Fruit fly (Drosophila melanogaster): ENCODE results near the gene CG17271.

Gene CG17271

dm6 chr3R:20782655-20783105 lies 39.0 kb downstream of the CG17271 start:
- TF ChIP-seq usp (GFP tag; optimal IDR thresholded peaks at IDR 0.05) (no peak), CG9705 (GFP tag; optimal IDR thresholded peaks at IDR 0.05) (no peak), pan (optimal IDR thresholded peaks at IDR 0.05) (no peak), Mio (GFP tag; optimal IDR thresholded peaks at IDR 0.05) (no peak), rgr (GFP tag; optimal IDR thresholded peaks at IDR 0.05) (peak; percentile 19), jim (GFP tag; optimal IDR thresholded peaks at IDR 0.05) (no peak), sv (GFP tag; optimal IDR thresholded peaks at IDR 0.05) (no peak), GATAd (GFP tag; optimal IDR thresholded peaks at IDR 0.05) (no peak), CG32264 (GFP tag; optimal IDR thresholded peaks at IDR 0.05) (peak; percentile 61), brk (GFP tag; optimal IDR thresholded peaks at IDR 0.05) (peak; percentile 76), h (GFP tag; optimal IDR thresholded peaks at IDR 0.05) (peak; percentile 51), Jra (GFP tag; optimal IDR thresholded peaks at IDR 0.05) (peak; percentile 47), Hnf4 (GFP tag; optimal IDR thresholded peaks at IDR 0.05) (no peak), br (GFP tag; optimal IDR thresholded peaks at IDR 0.05) (peak; percentile 43), sage (GFP tag; optimal IDR thresholded peaks at IDR 0.05) (peak; percentile 84), Myc (optimal IDR thresholded peaks at IDR 0.05) (no peak), Hr78 (GFP tag; optimal IDR thresholded peaks at IDR 0.05) (no peak), psq (GFP tag; optimal IDR thresholded peaks at IDR 0.05) (peak; percentile 79), Vsx2 (GFP tag; optimal IDR thresholded peaks at IDR 0.05; ENCODE audit: partially characterized antibody) (peak; percentile 85), HLH106 (tag; optimal IDR thresholded peaks at IDR 0.05) (peak; percentile 3), N (GFP tag; optimal IDR thresholded peaks at IDR 0.05) (peak; percentile 25), Sp1 (GFP tag; optimal IDR thresholded peaks at IDR 0.05) (peak; percentile 36), dl (GFP tag; optimal IDR thresholded peaks at IDR 0.05; ENCODE audit: insufficient read depth in 1 of 2, partially characterized antibody in 2 of 2) (peak; percentile 84 to 88), Abd-B (GFP tag; optimal IDR thresholded peaks at IDR 0.05) (no peak), dsf (GFP tag; optimal IDR thresholded peaks at IDR 0.05; ENCODE audit: borderline replicate concordance) (no peak), Dif (GFP tag; optimal IDR thresholded peaks at IDR 0.05; ENCODE audit: partially characterized antibody) (peak; percentile 95), fru (GFP tag; optimal IDR thresholded peaks at IDR 0.05) (no peak), foxo (GFP tag; optimal IDR thresholded peaks at IDR 0.05) (peak in 1 of 2 experiments; percentile 89), CrebA (GFP tag; optimal IDR thresholded peaks at IDR 0.05; ENCODE audit: borderline replicate concordance) (peak; percentile 92), lola (GFP tag; optimal IDR thresholded peaks at IDR 0.05) (no peak), Rel (GFP tag; optimal IDR thresholded peaks at IDR 0.05) (peak; percentile 94), Rel (tag; optimal IDR thresholded peaks at IDR 0.05) (peak; percentile 65), Dfd (GFP tag; optimal IDR thresholded peaks at IDR 0.05) (no peak), dmrt93B (GFP tag; optimal IDR thresholded peaks at IDR 0.05) (no peak), OdsH (GFP tag; optimal IDR thresholded peaks at IDR 0.05) (no peak), tai (GFP tag; optimal IDR thresholded peaks at IDR 0.05) (no peak), ey (GFP tag; optimal IDR thresholded peaks at IDR 0.05) (no peak), Hr83 (GFP tag; optimal IDR thresholded peaks at IDR 0.05; ENCODE audit: poor library complexity, severe bottlenecking) (peak; percentile 1), woc (GFP tag; optimal IDR thresholded peaks at IDR 0.05) (no peak)

dm6 chr3R:20782104-20782654 lies 39.5 kb downstream of the CG17271 start:
- TF ChIP-seq woc (GFP tag; optimal IDR thresholded peaks at IDR 0.05) (peak; percentile 48), h (GFP tag; optimal IDR thresholded peaks at IDR 0.05) (peak; percentile 78), CG9705 (GFP tag; optimal IDR thresholded peaks at IDR 0.05) (peak; percentile 67), Sp1 (GFP tag; optimal IDR thresholded peaks at IDR 0.05) (peak; percentile 89), ey (GFP tag; optimal IDR thresholded peaks at IDR 0.05) (peak; percentile 72), fru (GFP tag; optimal IDR thresholded peaks at IDR 0.05) (peak; percentile 82), Hr83 (GFP tag; optimal IDR thresholded peaks at IDR 0.05; ENCODE audit: poor library complexity, severe bottlenecking) (no peak), rgr (GFP tag; optimal IDR thresholded peaks at IDR 0.05) (peak; percentile 91), HLH106 (tag; optimal IDR thresholded peaks at IDR 0.05) (peak; percentile 89), foxo (GFP tag; optimal IDR thresholded peaks at IDR 0.05) (peak in 1 of 2 experiments; percentile 91), Hnf4 (GFP tag; optimal IDR thresholded peaks at IDR 0.05) (peak; percentile 6), sage (GFP tag; optimal IDR thresholded peaks at IDR 0.05) (peak; percentile 56), Rel (GFP tag; optimal IDR thresholded peaks at IDR 0.05) (no peak), Rel (tag; optimal IDR thresholded peaks at IDR 0.05) (peak; percentile 36), psq (GFP tag; optimal IDR thresholded peaks at IDR 0.05) (peak; percentile 79), dmrt93B (GFP tag; optimal IDR thresholded peaks at IDR 0.05) (peak; percentile 82), OdsH (GFP tag; optimal IDR thresholded peaks at IDR 0.05) (peak; percentile 71), CrebA (GFP tag; optimal IDR thresholded peaks at IDR 0.05; ENCODE audit: borderline replicate concordance) (no peak), Hr78 (GFP tag; optimal IDR thresholded peaks at IDR 0.05) (no peak), sv (GFP tag; optimal IDR thresholded peaks at IDR 0.05) (no peak), br (GFP tag; optimal IDR thresholded peaks at IDR 0.05) (peak; percentile 58), pan (optimal IDR thresholded peaks at IDR 0.05) (no peak)

Measured in whole organism, wandering third instar larva.